Fruit fly (Drosophila melanogaster) whole organism, adult: Measurements from ENCODE around the gene CG11694.

Experiments used
- CG33017 ChIP-seq: fragments of 200-800 bp; sonication (Bioruptor generic); optimal IDR thresholded peaks from 2 replicates; lab custom pipeline; 2018; ENCODE audit warnings: missing biosample characterization, mild to moderate bottlenecking, missing genetic modification characterization, moderate library complexity
- CG5204 ChIP-seq: fragments of 200-800 bp; sonication (Bioruptor generic); optimal IDR thresholded peaks from 2 replicates; lab custom pipeline; 2016; ENCODE audit warnings: missing biosample characterization, missing genetic modification characterization
- CG7101 ChIP-seq: fragments of 200-800 bp; sonication (Bioruptor generic); optimal IDR thresholded peaks from 2 replicates; lab custom pipeline; 2018; ENCODE audit warnings: missing biosample characterization, mild to moderate bottlenecking, missing genetic modification characterization, moderate library complexity
- ovo ChIP-seq: fragments of 200-800 bp; sonication (Bioruptor generic); optimal IDR thresholded peaks from 2 replicates; lab custom pipeline; 2016; ENCODE audit warnings: missing biosample characterization, missing genetic modification characterization
- pad ChIP-seq: fragments of 200-800 bp; sonication (Bioruptor generic); optimal IDR thresholded peaks from 3 replicates; lab custom pipeline; 2017; ENCODE audit warnings: missing biosample characterization, missing genetic modification characterization, mild to moderate bottlenecking, moderate library complexity, missing genetic modification reagents
- tj ChIP-seq: fragments of 200-800 bp; sonication (Bioruptor generic); optimal IDR thresholded peaks from 3 replicates; lab custom pipeline; 2017; ENCODE audit warnings: missing biosample characterization, mild to moderate bottlenecking, missing genetic modification characterization, moderate library complexity

DNA sequence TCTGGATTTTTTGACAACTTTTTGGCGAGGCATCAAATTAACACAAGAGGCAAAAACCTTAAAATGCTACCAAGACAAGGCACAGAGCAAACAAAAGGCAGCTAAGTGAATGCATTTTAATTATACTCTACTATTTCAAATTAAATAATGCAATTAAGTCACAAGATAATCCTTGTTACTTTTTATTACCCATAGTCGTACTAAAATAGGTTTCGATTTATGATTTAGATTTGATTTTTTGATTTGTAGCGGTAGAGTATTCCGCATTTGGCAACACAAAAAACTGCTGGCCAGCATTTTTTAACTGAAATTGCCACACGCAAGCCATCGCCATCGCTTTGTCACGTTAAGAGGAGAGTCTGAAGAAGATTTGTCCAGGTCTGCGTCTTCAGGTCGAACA lies 29.2 kb downstream of the CG11694 start:
- TF ChIP-seq ovo (GFP tag; lab: Kevin White, UChicago) (no peak), CG7101 (no peak), tj (GFP tag; lab: Kevin White, UChicago) (no peak), CG5204 (GFP tag; lab: Kevin White, UChicago) (no peak), CG33017 (no peak), pad (no peak)
